Worm (Caenorhabditis elegans) whole organism, L2 larva: ENCODE data around the gene phb-2.

Experiments
- C34F6.9 ChIP-seq: fragments of 150-350 bp; optimal IDR thresholded peaks from 2 replicates; lab custom pipeline; 2014; ENCODE audit warnings: missing biosample characterization, missing genetic modification characterization
- R02D3.7 ChIP-seq: fragments of 150-350 bp; optimal IDR thresholded peaks from 2 replicates; lab custom pipeline; 2014; ENCODE audit warnings: missing biosample characterization, missing genetic modification characterization
- Y55F3AM.14 ChIP-seq: fragments of 200-800 bp; sonication (Bioruptor generic); optimal IDR thresholded peaks from 2 replicates; lab custom pipeline; 2018; ENCODE audit warnings: mild to moderate bottlenecking, missing genetic modification characterization, missing compliant biosample characterization
- ZK546.5 ChIP-seq: sonication (generic microtip); optimal IDR thresholded peaks from 2 replicates; lab custom pipeline; 2017; ENCODE audit warnings: missing biosample characterization, missing genetic modification characterization
- alr-1 ChIP-seq: fragments of 150-350 bp; optimal IDR thresholded peaks from 2 replicates; lab custom pipeline; 2014; ENCODE audit warnings: missing biosample characterization, missing genetic modification characterization
- aly-2 ChIP-seq: fragments of 150-350 bp; optimal IDR thresholded peaks from 2 replicates; lab custom pipeline; 2014; ENCODE audit warnings: missing biosample characterization, missing genetic modification characterization
- blmp-1 ChIP-seq: sonication (generic microtip); optimal IDR thresholded peaks from 2 replicates; lab custom pipeline; 2017; ENCODE audit warnings: missing genetic modification characterization, mild to moderate bottlenecking, missing compliant biosample characterization, antibody characterized with exemption, moderate library complexity; ENCODE audit not compliant: insufficient read depth
- ceh-82 ChIP-seq: fragments of 150-350 bp; optimal IDR thresholded peaks from 2 replicates; lab custom pipeline; 2014; ENCODE audit warnings: missing biosample characterization, missing genetic modification characterization
- dmd-4 ChIP-seq: sonication (generic microtip); optimal IDR thresholded peaks from 2 replicates; lab custom pipeline; 2017; ENCODE audit warnings: missing biosample characterization, missing genetic modification characterization
- egl-27 ChIP-seq: sonication (generic microtip); optimal IDR thresholded peaks from 3 replicates; lab custom pipeline; 2017; ENCODE audit warnings: missing biosample characterization, missing genetic modification reagents, missing genetic modification characterization
- elt-1 ChIP-seq: fragments of 150-350 bp; optimal IDR thresholded peaks from 2 replicates; lab custom pipeline; 2014; ENCODE audit warnings: missing biosample characterization, missing genetic modification characterization
- elt-3 ChIP-seq: sonication (generic microtip); optimal IDR thresholded peaks from 2 replicates; lab custom pipeline; 2017; ENCODE audit warnings: missing biosample characterization, missing genetic modification characterization
- gmeb-1 ChIP-seq: fragments of 150-350 bp; optimal IDR thresholded peaks from 2 replicates; lab custom pipeline; 2014; ENCODE audit warnings: missing biosample characterization, missing genetic modification characterization
- lin-11 ChIP-seq: fragments of 150-350 bp; sonication (generic microtip); optimal IDR thresholded peaks from 2 replicates; lab custom pipeline; 2014; ENCODE audit warnings: missing biosample characterization, missing genetic modification characterization, inconsistent platforms, mixed read lengths
- lin-13 ChIP-seq: fragments of 150-350 bp; optimal IDR thresholded peaks from 2 replicates; lab custom pipeline; 2014; ENCODE audit warnings: missing biosample characterization, missing genetic modification reagents, missing genetic modification characterization
- lsy-2 ChIP-seq, 2 experiments: fragments of 150-350 bp in 1 of 2; sonication (generic microtip) in 1 of 2; optimal IDR thresholded peaks; 2 replicates each; lab custom pipeline; 2014 to 2017; ENCODE audit warnings: missing biosample characterization in 2 of 2, missing genetic modification characterization in 2 of 2
- mab-5 ChIP-seq: fragments of 150-350 bp; optimal IDR thresholded peaks from 2 replicates; lab custom pipeline; 2014; ENCODE audit warnings: missing biosample characterization, missing genetic modification characterization
- mbf-1 ChIP-seq: sonication (generic microtip); optimal IDR thresholded peaks from 2 replicates; lab custom pipeline; 2017; ENCODE audit warnings: missing biosample characterization, missing genetic modification characterization
- mdl-1 ChIP-seq, 2 experiments: fragments of 150-350 bp in 1 of 2; sonication (generic microtip) in 1 of 2; optimal IDR thresholded peaks; 2 replicates each; lab custom pipeline; 2017; ENCODE audit warnings: missing biosample characterization in 2 of 2, missing genetic modification characterization in 2 of 2
- nhr-10 ChIP-seq: sonication (generic microtip); optimal IDR thresholded peaks from 2 replicates; lab custom pipeline; 2017; ENCODE audit warnings: missing biosample characterization, missing genetic modification characterization
- nhr-12 ChIP-seq: fragments of 150-350 bp; optimal IDR thresholded peaks from 2 replicates; lab custom pipeline; 2014; ENCODE audit warnings: missing biosample characterization, missing genetic modification characterization
- nhr-129 ChIP-seq: fragments of 150-350 bp; optimal IDR thresholded peaks from 2 replicates; lab custom pipeline; 2014; ENCODE audit warnings: missing biosample characterization, missing genetic modification characterization
- nhr-21 ChIP-seq: fragments of 150-350 bp; optimal IDR thresholded peaks from 2 replicates; lab custom pipeline; 2014; ENCODE audit warnings: missing biosample characterization, missing genetic modification characterization
- nhr-237 ChIP-seq: fragments of 150-350 bp; optimal IDR thresholded peaks from 2 replicates; lab custom pipeline; 2014; ENCODE audit warnings: missing biosample characterization, missing genetic modification characterization
- nhr-25 ChIP-seq: fragments of 150-350 bp; sonication (generic microtip); optimal IDR thresholded peaks from 3 replicates; lab custom pipeline; 2014; ENCODE audit warnings: missing biosample characterization, missing genetic modification characterization
- nhr-6 ChIP-seq: fragments of 150-350 bp; optimal IDR thresholded peaks from 2 replicates; lab custom pipeline; 2014; ENCODE audit warnings: missing biosample characterization, missing genetic modification characterization
- nhr-77 ChIP-seq: fragments of 150-350 bp; optimal IDR thresholded peaks from 2 replicates; lab custom pipeline; 2014; ENCODE audit warnings: missing biosample characterization, missing genetic modification characterization
- peb-1 ChIP-seq: fragments of 150-350 bp; optimal IDR thresholded peaks from 2 replicates; lab custom pipeline; 2014; ENCODE audit warnings: missing biosample characterization, missing genetic modification characterization
- sem-4 ChIP-seq: fragments of 150-350 bp; optimal IDR thresholded peaks from 2 replicates; lab custom pipeline; 2014; ENCODE audit warnings: missing biosample characterization, missing genetic modification reagents, missing genetic modification characterization
- skn-1 ChIP-seq: sonication (generic microtip); optimal IDR thresholded peaks from 2 replicates; lab custom pipeline; 2017; ENCODE audit warnings: missing biosample characterization, missing genetic modification characterization
- sma-3 ChIP-seq: sonication (generic microtip); optimal IDR thresholded peaks from 2 replicates; lab custom pipeline; 2016; ENCODE audit warnings: missing genetic modification reagents, missing genetic modification characterization, missing compliant biosample characterization
- sma-9 ChIP-seq, 2 experiments: fragments of 150-350 bp in 1 of 2; sonication (generic microtip) in 1 of 2; optimal IDR thresholded peaks; 2 replicates each; lab custom pipeline; 2014 to 2016; ENCODE audit warnings: missing genetic modification characterization in 2 of 2, mild to moderate bottlenecking in 1 of 2, missing biosample characterization in 1 of 2, missing compliant biosample characterization in 1 of 2, missing genetic modification reagents in 1 of 2, moderate library complexity in 1 of 2
- snpc-4 ChIP-seq: fragments of 150-350 bp; optimal IDR thresholded peaks from 2 replicates; lab custom pipeline; 2014; ENCODE audit warnings: missing biosample characterization, missing genetic modification characterization
- unc-55 ChIP-seq: fragments of 150-350 bp; sonication (generic microtip); optimal IDR thresholded peaks from 3 replicates; lab custom pipeline; 2014; ENCODE audit warnings: missing biosample characterization, missing genetic modification reagents, missing genetic modification characterization
- unc-62 ChIP-seq: fragments of 150-350 bp; optimal IDR thresholded peaks from 2 replicates; lab custom pipeline; 2014; ENCODE audit warnings: missing biosample characterization, missing genetic modification reagents, missing genetic modification characterization
- ztf-1 ChIP-seq: fragments of 200-800 bp; sonication (Bioruptor generic); conservative IDR thresholded peaks from 2 replicates; pipeline ENCODE4 v1.3.6; 2022; ENCODE audit warnings: missing genetic modification characterization, missing compliant biosample characterization
- ztf-11 ChIP-seq: sonication (generic microtip); optimal IDR thresholded peaks from 2 replicates; lab custom pipeline; 2017; ENCODE audit warnings: missing biosample characterization, missing genetic modification characterization
- ztf-4 ChIP-seq: fragments of 150-350 bp; optimal IDR thresholded peaks from 2 replicates; lab custom pipeline; 2014; ENCODE audit warnings: missing biosample characterization, missing genetic modification characterization

phb-2 gene

ce11 chrII:6202910-6203309 is 48.3 kb upstream of the phb-2 start, which contains the start of gene C30B5.17:
Gene C30B5.17 (minus strand): TSS chrII:6203010.
- TF ChIP-seq snpc-4 (tag; lab: Kevin White, UChicago) (no peak), lin-13 (GFP tag; lab: Kevin White, UChicago) (no peak), ceh-82 (tag; lab: Kevin White, UChicago) (no peak), elt-3 (tag; lab: Kevin White, UChicago) (no peak), nhr-21 (tag; lab: Kevin White, UChicago) (no peak), nhr-12 (tag; lab: Kevin White, UChicago) (no peak), egl-27 (tag; lab: Kevin White, UChicago) (no peak), dmd-4 (no peak), alr-1 (tag; lab: Kevin White, UChicago) (no peak)

- no peak for TF ChIP-seq nhr-129 (tag; lab: Kevin White, UChicago)
- no peak for TF ChIP-seq nhr-21 (tag; lab: Kevin White, UChicago)
- no peak for TF ChIP-seq gmeb-1
- no peak for TF ChIP-seq nhr-10 (tag; lab: Kevin White, UChicago)
- no peak for TF ChIP-seq sma-3 (GFP tag; lab: Kevin White, UChicago)
- no peak for TF ChIP-seq skn-1 (tag; lab: Kevin White, UChicago)
- TF ChIP-seq nhr-12 (tag; lab: Kevin White, UChicago) = no peak
- no peak for TF ChIP-seq nhr-77 (tag; lab: Kevin White, UChicago)
- TF ChIP-seq ceh-82 (tag; lab: Kevin White, UChicago) = no peak
- no peak for TF ChIP-seq mab-5 (tag; lab: Kevin White, UChicago)
- TF ChIP-seq sem-4 (tag; lab: Kevin White, UChicago) = no peak
- TF ChIP-seq unc-55 (GFP tag; lab: Kevin White, UChicago) = no peak
- TF ChIP-seq nhr-237 (tag; lab: Kevin White, UChicago) = no peak
- no peak for TF ChIP-seq blmp-1 (tag; lab: Kevin White, UChicago)
Measured at ce11 chrII:6207252-6207651, 44.0 kb upstream of the phb-2 start.

- no peak for TF ChIP-seq ztf-1 (GFP tag; lab: Robert Waterston, UW)
- TF ChIP-seq nhr-25 (tag; lab: Kevin White, UChicago) = no peak
- no peak for TF ChIP-seq C34F6.9 (tag; lab: Kevin White, UChicago)
- TF ChIP-seq ceh-82 (tag; lab: Kevin White, UChicago) = no peak
- no peak for TF ChIP-seq Y55F3AM.14
- no peak for TF ChIP-seq dmd-4
- no peak for TF ChIP-seq ztf-4
- no peak for TF ChIP-seq R02D3.7 (tag; lab: Kevin White, UChicago)
- no peak for TF ChIP-seq egl-27 (tag; lab: Kevin White, UChicago)
- no peak for TF ChIP-seq ZK546.5 (tag; lab: Kevin White, UChicago)
- TF ChIP-seq aly-2 (tag; lab: Kevin White, UChicago) = no peak
- TF ChIP-seq elt-1 = no peak
- no peak for TF ChIP-seq nhr-21 (tag; lab: Kevin White, UChicago)
- TF ChIP-seq nhr-6 (tag; lab: Kevin White, UChicago) = no peak
- no peak for TF ChIP-seq elt-3 (tag; lab: Kevin White, UChicago)
Measured at ce11 chrII:6208116-6208515, 43.1 kb upstream of the phb-2 start, which contains the start of gene daf-37. Gene daf-37 (minus strand): TSS chrII:6208216.

ce11 chrII:6219346-6219745 is 31.9 kb upstream of the phb-2 start, which contains the start of gene mks-2:
Gene mks-2 (minus strand): TSS chrII:6219446.
- TF ChIP-seq egl-27 (tag; lab: Kevin White, UChicago) (no peak), nhr-10 (tag; lab: Kevin White, UChicago) (no peak), mdl-1 (tag; optimal IDR thresholded peaks at IDR 0.05; lab: Kevin White, UChicago) (no peak), mbf-1 (tag; lab: Kevin White, UChicago) (no peak), peb-1 (no peak), ztf-11 (no peak), lin-11 (tag; lab: Kevin White, UChicago) (no peak)

ce11 chrII:6221470-6221869 is 29.7 kb upstream of the phb-2 start:
- TF ChIP-seq alr-1 (tag; lab: Kevin White, UChicago) (no peak), ZK546.5 (tag; lab: Kevin White, UChicago) (no peak), nhr-129 (tag; lab: Kevin White, UChicago) (no peak), mab-5 (tag; lab: Kevin White, UChicago) (no peak), skn-1 (tag; lab: Kevin White, UChicago) (no peak), lsy-2 (tag; optimal IDR thresholded peaks at IDR 0.05; lab: Kevin White, UChicago) (no peak), sma-9 (GFP tag; optimal IDR thresholded peaks at IDR 0.05; lab: Kevin White, UChicago) (no peak), sma-9 (tag; optimal IDR thresholded peaks at IDR 0.05; lab: Kevin White, UChicago) (no peak), unc-62 (no peak), ztf-1 (GFP tag; lab: Robert Waterston, UW) (no peak)
